Worm (Caenorhabditis elegans) whole organism, late embryonic: ENCODE results near the gene T04C10.3.

Experiments used
- C08G9.2 ChIP-seq: sonication (generic microtip); optimal IDR thresholded peaks from 2 replicates; lab custom pipeline; 2016; ENCODE audit warnings: mild to moderate bottlenecking, missing genetic modification characterization, moderate library complexity, missing compliant biosample characterization
- C38D4.7 ChIP-seq: fragments of 200-800 bp; sonication (Bioruptor generic); optimal IDR thresholded peaks from 2 replicates; lab custom pipeline; 2018; ENCODE audit warnings: mild to moderate bottlenecking, missing genetic modification characterization, moderate library complexity, missing compliant biosample characterization
- F13H6.1 ChIP-seq: sonication (generic microtip); optimal IDR thresholded peaks from 2 replicates; lab custom pipeline; 2016; ENCODE audit warnings: missing genetic modification characterization, missing compliant biosample characterization
- K02D7.2 ChIP-seq: sonication (generic microtip); optimal IDR thresholded peaks from 2 replicates; lab custom pipeline; 2017; ENCODE audit warnings: mild to moderate bottlenecking, missing genetic modification characterization, missing compliant biosample characterization
- K09A11.1 ChIP-seq: sonication (generic microtip); optimal IDR thresholded peaks from 2 replicates; lab custom pipeline; 2017; ENCODE audit warnings: antibody characterized with exemption, mild to moderate bottlenecking, missing genetic modification characterization, missing compliant biosample characterization; ENCODE audit not compliant: insufficient read depth
- T23F11.4 ChIP-seq: fragments of 200-800 bp; sonication (Bioruptor generic); optimal IDR thresholded peaks from 2 replicates; lab custom pipeline; 2018; ENCODE audit warnings: mild to moderate bottlenecking, missing genetic modification characterization, missing compliant biosample characterization
- ahr-1 ChIP-seq: sonication (generic microtip); optimal IDR thresholded peaks from 2 replicates; lab custom pipeline; 2016; ENCODE audit warnings: missing genetic modification characterization, missing compliant biosample characterization
- ama-1 ChIP-seq: fragments of 150-350 bp; optimal IDR thresholded peaks from 2 replicates; lab custom pipeline; 2014
- ceh-14 ChIP-seq: sonication (generic microtip); optimal IDR thresholded peaks from 2 replicates; lab custom pipeline; 2016; ENCODE audit warnings: missing genotype, missing genetic modification characterization, missing compliant biosample characterization
- ceh-18 ChIP-seq: sonication (generic microtip); optimal IDR thresholded peaks from 2 replicates; lab custom pipeline; 2016; ENCODE audit warnings: missing genetic modification characterization, missing compliant biosample characterization
- ceh-2 ChIP-seq: sonication (generic microtip); optimal IDR thresholded peaks from 2 replicates; lab custom pipeline; 2016; ENCODE audit warnings: missing genotype, missing genetic modification characterization, missing compliant biosample characterization
- ceh-30 ChIP-seq: fragments of 150-350 bp; optimal IDR thresholded peaks from 2 replicates; lab custom pipeline; 2014; ENCODE audit warnings: missing biosample characterization, missing genetic modification characterization
- ceh-31 ChIP-seq: sonication (generic microtip); optimal IDR thresholded peaks from 2 replicates; lab custom pipeline; 2016; ENCODE audit warnings: missing genetic modification characterization, missing compliant biosample characterization
- ceh-34 ChIP-seq: sonication (generic microtip); optimal IDR thresholded peaks from 2 replicates; lab custom pipeline; 2016; ENCODE audit warnings: mild to moderate bottlenecking, missing genetic modification characterization, missing compliant biosample characterization
- ceh-48 ChIP-seq: sonication (generic microtip); optimal IDR thresholded peaks from 2 replicates; lab custom pipeline; 2016; ENCODE audit warnings: missing genetic modification characterization, inconsistent platforms, missing compliant biosample characterization
- che-1 ChIP-seq: sonication (generic microtip); optimal IDR thresholded peaks from 2 replicates; lab custom pipeline; 2016; ENCODE audit warnings: mild to moderate bottlenecking, missing genetic modification characterization, missing compliant biosample characterization
- dve-1 ChIP-seq: sonication (generic microtip); optimal IDR thresholded peaks from 2 replicates; lab custom pipeline; 2017; ENCODE audit warnings: antibody characterized with exemption, mild to moderate bottlenecking, missing genetic modification characterization, missing compliant biosample characterization
- elt-2 ChIP-seq: sonication (generic microtip); optimal IDR thresholded peaks from 2 replicates; lab custom pipeline; 2016; ENCODE audit warnings: missing genetic modification reagents, missing genetic modification characterization, missing compliant biosample characterization
- ets-4 ChIP-seq: sonication (generic microtip); optimal IDR thresholded peaks from 2 replicates; lab custom pipeline; 2016; ENCODE audit warnings: missing genetic modification characterization, missing compliant biosample characterization
- fax-1 ChIP-seq: sonication (generic microtip); optimal IDR thresholded peaks from 2 replicates; lab custom pipeline; 2016; ENCODE audit warnings: missing genotype, missing genetic modification characterization, missing compliant biosample characterization
- fkh-10 ChIP-seq: fragments of 150-350 bp; optimal IDR thresholded peaks from 2 replicates; lab custom pipeline; 2014; ENCODE audit warnings: missing biosample characterization, missing genetic modification reagents, missing genetic modification characterization
- fkh-6 ChIP-seq: sonication (generic microtip); optimal IDR thresholded peaks from 2 replicates; lab custom pipeline; 2016; ENCODE audit warnings: missing genetic modification characterization, missing compliant biosample characterization
- gmeb-2 ChIP-seq: sonication (generic microtip); optimal IDR thresholded peaks from 2 replicates; lab custom pipeline; 2016; ENCODE audit warnings: missing genetic modification characterization, inconsistent platforms, missing compliant biosample characterization
- hlh-15 ChIP-seq: sonication (generic microtip); optimal IDR thresholded peaks from 2 replicates; lab custom pipeline; 2016; ENCODE audit warnings: missing genetic modification characterization, missing compliant biosample characterization
- hlh-30 ChIP-seq: sonication (generic microtip); optimal IDR thresholded peaks from 2 replicates; lab custom pipeline; 2017; ENCODE audit warnings: antibody characterized with exemption, missing genetic modification characterization, missing compliant biosample characterization; ENCODE audit not compliant: insufficient read depth
- hlh-6 ChIP-seq: sonication (generic microtip); optimal IDR thresholded peaks from 2 replicates; lab custom pipeline; 2016; ENCODE audit warnings: missing genotype, missing genetic modification characterization, missing compliant biosample characterization
- hlh-8 ChIP-seq: sonication (generic microtip); optimal IDR thresholded peaks from 2 replicates; lab custom pipeline; 2016; ENCODE audit warnings: missing genotype, missing genetic modification characterization, missing compliant biosample characterization
- mec-3 ChIP-seq: sonication (generic microtip); optimal IDR thresholded peaks from 2 replicates; lab custom pipeline; 2016; ENCODE audit warnings: borderline replicate concordance, missing genetic modification characterization, missing compliant biosample characterization
- nfya-1 ChIP-seq: sonication (generic microtip); optimal IDR thresholded peaks from 2 replicates; lab custom pipeline; 2017; ENCODE audit warnings: missing genetic modification characterization, mild to moderate bottlenecking, missing compliant biosample characterization, antibody characterized with exemption, moderate library complexity
- odd-2 ChIP-seq: sonication (generic microtip); optimal IDR thresholded peaks from 2 replicates; lab custom pipeline; 2017; ENCODE audit warnings: antibody characterized with exemption, mild to moderate bottlenecking, missing genetic modification characterization, missing compliant biosample characterization
- pat-9 ChIP-seq: fragments of 200-800 bp; sonication (Bioruptor generic); optimal IDR thresholded peaks from 2 replicates; lab custom pipeline; 2018; ENCODE audit warnings: mild to moderate bottlenecking, missing genetic modification characterization, moderate library complexity, missing compliant biosample characterization
- pax-1 ChIP-seq: fragments of 150-350 bp; optimal IDR thresholded peaks from 2 replicates; lab custom pipeline; 2014; ENCODE audit warnings: missing biosample characterization, missing genetic modification characterization
- pha-4 ChIP-seq: fragments of 150-350 bp; optimal IDR thresholded peaks from 2 replicates; lab custom pipeline; 2018; ENCODE audit warnings: missing biosample characterization, missing genetic modification reagents, missing genetic modification characterization
- pros-1 ChIP-seq: fragments of 150-350 bp; optimal IDR thresholded peaks from 2 replicates; lab custom pipeline; 2014; ENCODE audit warnings: missing biosample characterization, missing genetic modification reagents, missing genetic modification characterization
- ref-2 ChIP-seq: sonication (generic microtip); optimal IDR thresholded peaks from 2 replicates; lab custom pipeline; 2016; ENCODE audit warnings: missing genetic modification characterization, missing compliant biosample characterization
- rnt-1 ChIP-seq: sonication (generic microtip); optimal IDR thresholded peaks from 2 replicates; lab custom pipeline; 2016; ENCODE audit warnings: missing genetic modification characterization, missing compliant biosample characterization
- sdc-2 ChIP-seq: sonication (generic microtip); optimal IDR thresholded peaks from 2 replicates; lab custom pipeline; 2016; ENCODE audit warnings: missing genotype, missing genetic modification characterization, missing compliant biosample characterization
- sox-2 ChIP-seq: fragments of 200-800 bp; sonication (Bioruptor generic); IDR thresholded peaks from 2 replicates; pipeline ENCODE4 v1.3.6; 2022; ENCODE audit warnings: missing genetic modification reagents, missing genetic modification characterization, missing compliant biosample characterization
- sox-4 ChIP-seq: sonication (generic microtip); optimal IDR thresholded peaks from 2 replicates; lab custom pipeline; 2017; ENCODE audit warnings: mild to moderate bottlenecking, missing genetic modification characterization, inconsistent platforms, missing compliant biosample characterization
- syd-9 ChIP-seq: sonication (generic microtip); optimal IDR thresholded peaks from 2 replicates; lab custom pipeline; 2016; ENCODE audit warnings: mild to moderate bottlenecking, missing genetic modification characterization, moderate library complexity, missing compliant biosample characterization
- tbx-2 ChIP-seq: sonication (generic microtip); optimal IDR thresholded peaks from 2 replicates; lab custom pipeline; 2016; ENCODE audit warnings: missing genetic modification characterization, missing compliant biosample characterization
- tbx-7 ChIP-seq: sonication (generic microtip); optimal IDR thresholded peaks from 2 replicates; lab custom pipeline; 2016; ENCODE audit warnings: missing genotype, missing genetic modification characterization, missing compliant biosample characterization
- ttx-3 ChIP-seq: sonication (generic microtip); optimal IDR thresholded peaks from 2 replicates; lab custom pipeline; 2016; ENCODE audit warnings: missing genetic modification reagents, missing genetic modification characterization, missing compliant biosample characterization
- unc-3 ChIP-seq, 2 experiments: fragments of 200-800 bp in 1 of 2; sonication (Bioruptor generic) in 1 of 2; sonication (generic microtip) in 1 of 2; conservative IDR thresholded peaks in 1 of 2; optimal IDR thresholded peaks in 1 of 2; 2 replicates each; pipeline versions ENCODE4 v1.3.6 to Lab custom; 2016 to 2022; ENCODE audit warnings: missing compliant biosample characterization in 2 of 2, missing genetic modification characterization in 2 of 2, missing genetic modification reagents in 1 of 2
- unc-42 ChIP-seq: sonication (generic microtip); optimal IDR thresholded peaks from 2 replicates; lab custom pipeline; 2016; ENCODE audit warnings: missing genotype, missing genetic modification characterization, missing compliant biosample characterization
- unc-55 ChIP-seq: sonication (generic microtip); optimal IDR thresholded peaks from 2 replicates; lab custom pipeline; 2017; ENCODE audit warnings: missing biosample characterization, missing genetic modification reagents, missing genetic modification characterization
- unc-86 ChIP-seq: sonication (generic microtip); optimal IDR thresholded peaks from 2 replicates; lab custom pipeline; 2016; ENCODE audit warnings: missing genetic modification characterization, missing compliant biosample characterization
- zip-5 ChIP-seq: sonication (generic microtip); optimal IDR thresholded peaks from 2 replicates; lab custom pipeline; 2016; ENCODE audit warnings: missing genetic modification characterization, missing compliant biosample characterization

T04C10.3 gene

ce11 chrX:14849054-14849453, 36.9 kb downstream of the T04C10.3 start, which contains the start of gene acd-3 (continued):
- TF ChIP-seq unc-3 (GFP tag; conservative IDR thresholded peaks at IDR 0.05; lab: Robert Waterston, UW) (no peak), unc-3 (tag; optimal IDR thresholded peaks at IDR 0.05; lab: Kevin White, UChicago) (no peak), unc-42 (tag; lab: Kevin White, UChicago) (no peak), ama-1 (lab: Kevin White, UChicago) (no peak)
- TF ChIP-seq, all 69 proteins: peak for 0

- TF ChIP-seq ttx-3 = no peak
- TF ChIP-seq fkh-6 (tag; lab: Kevin White, UChicago) = no peak
- TF ChIP-seq sox-4 (tag; lab: Kevin White, UChicago) = no peak
- TF ChIP-seq unc-55 (GFP tag; lab: Kevin White, UChicago) = no peak
- TF ChIP-seq C38D4.7 (GFP tag; lab: Kevin White, UChicago) = no peak
- TF ChIP-seq K09A11.1 (tag; lab: Kevin White, UChicago) = no peak
- no peak for TF ChIP-seq C08G9.2
- no peak for TF ChIP-seq odd-2 (tag; lab: Kevin White, UChicago)
- no peak for TF ChIP-seq gmeb-2 (tag; lab: Kevin White, UChicago)
- no peak for TF ChIP-seq pat-9
- TF ChIP-seq pax-1 (tag; lab: Kevin White, UChicago) = no peak
These were observed 39.7 kb downstream of the T04C10.3 start for ce11 chrX:14851904-14852303.

DNA sequence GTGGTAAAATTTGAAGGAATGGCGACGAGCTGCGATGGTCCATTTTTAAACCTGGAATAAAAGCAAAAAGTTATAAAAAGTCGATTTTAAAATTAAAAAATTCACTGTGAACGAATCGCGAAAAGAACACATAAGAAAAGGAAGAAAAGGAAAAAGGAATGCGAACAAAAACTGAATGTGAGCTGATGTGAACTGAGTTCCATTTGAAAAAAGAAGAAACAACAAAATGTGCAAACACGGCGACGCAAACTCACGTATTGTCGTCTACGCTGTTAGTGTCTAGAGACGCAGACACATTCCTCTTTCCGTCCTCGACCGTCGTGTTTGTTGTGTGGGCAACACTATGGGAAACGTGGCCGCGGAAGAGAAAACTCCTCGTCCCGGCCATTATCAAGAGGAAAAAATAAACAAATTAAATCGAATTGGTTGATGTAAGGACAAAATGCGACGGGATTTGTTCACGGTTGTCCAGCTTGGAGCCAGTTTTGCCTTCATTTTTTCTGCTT, 41.6 kb downstream of the T04C10.3 start, which contains the start of the genes C27C12.1 and C27C12.4:
TSS of gene C27C12.1 (minus strand) at position 51 of the 506 bp plus-strand sequence.
TSS of gene C27C12.4 (plus strand) at position 375 of the 506 bp plus-strand sequence.
- TF ChIP-seq tbx-2 (tag; lab: Kevin White, UChicago) = peak; percentile 88
- peak; percentile 39 for TF ChIP-seq zip-5 (tag; lab: Kevin White, UChicago)
- peak; percentile 38 for TF ChIP-seq fax-1 (tag; lab: Kevin White, UChicago)
- peak; percentile 44 for TF ChIP-seq ceh-34
- peak; percentile 82 for TF ChIP-seq ref-2 (tag; lab: Kevin White, UChicago)
- TF ChIP-seq ahr-1 (tag; lab: Kevin White, UChicago) = peak; percentile 39
- TF ChIP-seq pros-1 (tag; lab: Kevin White, UChicago) = peak; percentile 64
- peak; percentile 33 for TF ChIP-seq ceh-30 (tag; lab: Kevin White, UChicago)
- no peak for TF ChIP-seq che-1 (tag; lab: Kevin White, UChicago)
- peak; percentile 66 for TF ChIP-seq nfya-1 (tag; lab: Kevin White, UChicago)
- peak; percentile 53 for TF ChIP-seq elt-2 (tag; lab: Kevin White, UChicago)
- peak; percentile 43 for TF ChIP-seq dve-1
- TF ChIP-seq ceh-2 (tag; lab: Kevin White, UChicago) = peak; percentile 85
- TF ChIP-seq ceh-18 (tag; lab: Kevin White, UChicago) = peak; percentile 50
- TF ChIP-seq T23F11.4 = no peak
- no peak for TF ChIP-seq K02D7.2 (tag; lab: Kevin White, UChicago)
- peak; percentile 63 for TF ChIP-seq fkh-6 (tag; lab: Kevin White, UChicago)
- peak; percentile 76 for TF ChIP-seq sdc-2 (tag; lab: Kevin White, UChicago)
- TF ChIP-seq unc-55 (GFP tag; lab: Kevin White, UChicago) = peak; percentile 53
- TF ChIP-seq ceh-48 (tag; lab: Kevin White, UChicago) = no peak
- TF ChIP-seq pha-4 = no peak
- TF ChIP-seq tbx-7 (tag; lab: Kevin White, UChicago) = peak; percentile 15
- TF ChIP-seq sox-4 (tag; lab: Kevin White, UChicago) = no peak
- no peak for TF ChIP-seq sox-2
- peak; percentile 30 for TF ChIP-seq syd-9
- TF ChIP-seq hlh-15 (tag; lab: Kevin White, UChicago) = no peak
- peak; percentile 56 for TF ChIP-seq rnt-1
- peak; percentile 81 for TF ChIP-seq ets-4 (tag; lab: Kevin White, UChicago)
- peak; percentile 59 for TF ChIP-seq hlh-30 (tag; lab: Kevin White, UChicago)
- TF ChIP-seq unc-42 (tag; lab: Kevin White, UChicago) = peak; percentile 90
- TF ChIP-seq C08G9.2 = peak; percentile 75
- peak; percentile 47 for TF ChIP-seq hlh-6 (tag; lab: Kevin White, UChicago)
- TF ChIP-seq ceh-14 (tag; lab: Kevin White, UChicago) = peak; percentile 42
- TF ChIP-seq unc-86 = no peak
- TF ChIP-seq ceh-31 (tag; lab: Kevin White, UChicago) = peak; percentile 89
- TF ChIP-seq F13H6.1 (tag; lab: Kevin White, UChicago) = peak; percentile 55
- TF ChIP-seq mec-3 (tag; lab: Kevin White, UChicago) = no peak
- peak; percentile 40 for TF ChIP-seq hlh-8 (tag; lab: Kevin White, UChicago)
- no peak for TF ChIP-seq fkh-10 (GFP tag; lab: Kevin White, UChicago)
- TF ChIP-seq pax-1 (tag; lab: Kevin White, UChicago) = peak; percentile 62
- TF ChIP-seq, all 69 proteins: peak for 29
